Worm (Caenorhabditis elegans) whole organism, mixed stage, embryonic: ENCODE results near the gene dve-1.

ENCODE experiments used
- M03D4.4 ChIP-seq: sonication (generic microtip); optimal IDR thresholded peaks from 2 replicates; lab custom pipeline; 2017; ENCODE audit warnings: mild to moderate bottlenecking, missing genetic modification characterization, missing compliant biosample characterization
- ces-1 ChIP-seq: fragments of 150-350 bp; optimal IDR thresholded peaks from 2 replicates; lab custom pipeline; 2014; ENCODE audit warnings: missing biosample characterization, missing genetic modification reagents, missing genetic modification characterization
- drap-1 ChIP-seq: fragments of 200-800 bp; sonication (Bioruptor generic); optimal IDR thresholded peaks from 3 replicates; lab custom pipeline; 2018; ENCODE audit warnings: mild to moderate bottlenecking, missing genetic modification characterization, missing compliant biosample characterization
- elt-1 ChIP-seq: sonication (generic microtip); optimal IDR thresholded peaks from 2 replicates; lab custom pipeline; 2017; ENCODE audit warnings: missing genetic modification characterization, mild to moderate bottlenecking, missing compliant biosample characterization, antibody characterized with exemption, moderate library complexity, borderline replicate concordance; ENCODE audit not compliant: insufficient read depth
- elt-3 ChIP-seq: fragments of 150-350 bp; optimal IDR thresholded peaks from 2 replicates; lab custom pipeline; 2014; ENCODE audit warnings: missing biosample characterization, missing genetic modification characterization
- lin-13 ChIP-seq: fragments of 150-350 bp; optimal IDR thresholded peaks from 2 replicates; lab custom pipeline; 2014; ENCODE audit warnings: missing biosample characterization, missing genetic modification characterization
- lin-32 ChIP-seq: fragments of 200-800 bp; sonication (Bioruptor generic); optimal IDR thresholded peaks from 2 replicates; lab custom pipeline; 2018; ENCODE audit warnings: mild to moderate bottlenecking, missing genetic modification characterization, missing compliant biosample characterization
- lsy-2 ChIP-seq: fragments of 150-350 bp; optimal IDR thresholded peaks from 2 replicates; lab custom pipeline; 2014; ENCODE audit warnings: missing biosample characterization, missing genetic modification characterization
- nhr-12 ChIP-seq: fragments of 150-350 bp; optimal IDR thresholded peaks from 2 replicates; lab custom pipeline; 2014; ENCODE audit warnings: missing biosample characterization, missing genetic modification characterization
- nhr-76 ChIP-seq: sonication (generic microtip); optimal IDR thresholded peaks from 2 replicates; lab custom pipeline; 2017; ENCODE audit warnings: missing biosample characterization, missing genetic modification characterization
- pha-4 ChIP-seq: fragments of 150-350 bp; optimal IDR thresholded peaks from 2 replicates; lab custom pipeline; 2018; ENCODE audit warnings: missing biosample characterization, missing genetic modification reagents, missing genetic modification characterization
- snpc-4 ChIP-seq: fragments of 150-350 bp; optimal IDR thresholded peaks from 2 replicates; lab custom pipeline; 2014; ENCODE audit warnings: missing biosample characterization, missing genetic modification characterization
- unc-62 ChIP-seq: fragments of 150-350 bp; optimal IDR thresholded peaks from 2 replicates; lab custom pipeline; 2014; ENCODE audit warnings: missing biosample characterization, missing genetic modification reagents, missing genetic modification characterization

- peak; percentile 35 for TF ChIP-seq lsy-2 (tag; lab: Kevin White, UChicago)
- TF ChIP-seq elt-3 (tag; lab: Kevin White, UChicago), result no peak
- no peak for TF ChIP-seq nhr-12 (tag; lab: Kevin White, UChicago)
- TF ChIP-seq pha-4, result peak; percentile 29
- no peak for TF ChIP-seq nhr-76 (tag; lab: Kevin White, UChicago)
- TF ChIP-seq lin-13 (tag; lab: Kevin White, UChicago), result no peak
- no peak for TF ChIP-seq M03D4.4
- no peak for TF ChIP-seq drap-1 (GFP tag; lab: Kevin White, UChicago)
- TF ChIP-seq elt-1 (tag; lab: Kevin White, UChicago), result no peak
- no peak for TF ChIP-seq lin-32 (GFP tag; lab: Kevin White, UChicago)
- no peak for TF ChIP-seq snpc-4 (tag; lab: Kevin White, UChicago)
- no peak for TF ChIP-seq unc-62 (GFP tag; lab: Kevin White, UChicago)
- no peak for TF ChIP-seq ces-1
These were observed 2.0 kb downstream of the dve-1 start for ce11 chrX:431596-431995.
